Worm (Caenorhabditis elegans) whole organism, late embryonic: Measurements from ENCODE around the gene ZC513.14.
A peak's percentile ranks its signal among the peaks of the same experiment; 100 is the strongest.

Experiments
- Y22D7AL.16 ChIP-seq: sonication (generic microtip); optimal IDR thresholded peaks from 2 replicates; lab custom pipeline; 2016; ENCODE audit warnings: missing genetic modification characterization, missing compliant biosample characterization
- ahr-1 ChIP-seq: sonication (generic microtip); optimal IDR thresholded peaks from 2 replicates; lab custom pipeline; 2016; ENCODE audit warnings: missing genetic modification characterization, missing compliant biosample characterization
- ama-1 ChIP-seq: fragments of 150-350 bp; optimal IDR thresholded peaks from 2 replicates; lab custom pipeline; 2014
- ceh-19 ChIP-seq: fragments of 200-800 bp; sonication (Bioruptor generic); optimal IDR thresholded peaks from 2 replicates; lab custom pipeline; 2018; ENCODE audit warnings: mild to moderate bottlenecking, missing genetic modification characterization, missing compliant biosample characterization
- ceh-2 ChIP-seq: sonication (generic microtip); optimal IDR thresholded peaks from 2 replicates; lab custom pipeline; 2016; ENCODE audit warnings: missing genotype, missing genetic modification characterization, missing compliant biosample characterization
- ceh-24 ChIP-seq: sonication (generic microtip); optimal IDR thresholded peaks from 2 replicates; lab custom pipeline; 2016; ENCODE audit warnings: mild to moderate bottlenecking, missing genetic modification characterization, missing compliant biosample characterization
- nfya-1 ChIP-seq: sonication (generic microtip); optimal IDR thresholded peaks from 2 replicates; lab custom pipeline; 2017; ENCODE audit warnings: missing genetic modification characterization, mild to moderate bottlenecking, missing compliant biosample characterization, antibody characterized with exemption, moderate library complexity
- nhr-11 ChIP-seq: fragments of 150-350 bp; optimal IDR thresholded peaks from 2 replicates; lab custom pipeline; 2014; ENCODE audit warnings: missing biosample characterization, missing genetic modification characterization
- pha-4 ChIP-seq: fragments of 150-350 bp; optimal IDR thresholded peaks from 2 replicates; lab custom pipeline; 2018; ENCODE audit warnings: missing biosample characterization, missing genetic modification reagents, missing genetic modification characterization
- pqm-1 ChIP-seq: sonication (generic microtip); optimal IDR thresholded peaks from 2 replicates; lab custom pipeline; 2016; ENCODE audit warnings: missing genetic modification characterization, missing compliant biosample characterization
- rnt-1 ChIP-seq: sonication (generic microtip); optimal IDR thresholded peaks from 2 replicates; lab custom pipeline; 2016; ENCODE audit warnings: missing genetic modification characterization, missing compliant biosample characterization
- sox-4 ChIP-seq: sonication (generic microtip); optimal IDR thresholded peaks from 2 replicates; lab custom pipeline; 2017; ENCODE audit warnings: mild to moderate bottlenecking, missing genetic modification characterization, inconsistent platforms, missing compliant biosample characterization
- syd-9 ChIP-seq: sonication (generic microtip); optimal IDR thresholded peaks from 2 replicates; lab custom pipeline; 2016; ENCODE audit warnings: mild to moderate bottlenecking, missing genetic modification characterization, moderate library complexity, missing compliant biosample characterization
- unc-55 ChIP-seq: sonication (generic microtip); optimal IDR thresholded peaks from 2 replicates; lab custom pipeline; 2017; ENCODE audit warnings: missing biosample characterization, missing genetic modification reagents, missing genetic modification characterization

- TF ChIP-seq ceh-19 (GFP tag; lab: Kevin White, UChicago) (no peak), sox-4 (tag; lab: Kevin White, UChicago) (no peak), rnt-1 (tag; lab: Kevin White, UChicago) (no peak), ama-1 (lab: Kevin White, UChicago) (no peak), pha-4 (tag; lab: Kevin White, UChicago) (no peak), ceh-24 (tag; lab: Kevin White, UChicago) (no peak), pqm-1 (tag; lab: Kevin White, UChicago) (no peak), ceh-2 (no peak), syd-9 (no peak), nfya-1 (tag; lab: Kevin White, UChicago) (peak; percentile 0), Y22D7AL.16 (tag; lab: Kevin White, UChicago) (no peak), ahr-1 (tag; lab: Kevin White, UChicago) (no peak), nhr-11 (tag; lab: Kevin White, UChicago) (no peak), unc-55 (GFP tag; lab: Kevin White, UChicago) (peak; percentile 54)
Observed at ce11 chrV:8031121-8031520, 4.7 kb downstream of the ZC513.14 start, which contains the start of gene vars-1.
